Worm (Caenorhabditis elegans) whole organism, L2 larva: ENCODE measurements around the gene nhr-193.

Experiments
- C34F6.9 ChIP-seq: fragments of 150-350 bp; optimal IDR thresholded peaks from 2 replicates; lab custom pipeline; 2014; ENCODE audit warnings: missing biosample characterization, missing genetic modification characterization
- Y55F3AM.14 ChIP-seq: fragments of 200-800 bp; sonication (Bioruptor generic); optimal IDR thresholded peaks from 2 replicates; lab custom pipeline; 2018; ENCODE audit warnings: mild to moderate bottlenecking, missing genetic modification characterization, missing compliant biosample characterization
- alr-1 ChIP-seq: fragments of 150-350 bp; optimal IDR thresholded peaks from 2 replicates; lab custom pipeline; 2014; ENCODE audit warnings: missing biosample characterization, missing genetic modification characterization
- aly-2 ChIP-seq: fragments of 150-350 bp; optimal IDR thresholded peaks from 2 replicates; lab custom pipeline; 2014; ENCODE audit warnings: missing biosample characterization, missing genetic modification characterization
- egl-27 ChIP-seq: sonication (generic microtip); optimal IDR thresholded peaks from 3 replicates; lab custom pipeline; 2017; ENCODE audit warnings: missing biosample characterization, missing genetic modification reagents, missing genetic modification characterization
- elt-1 ChIP-seq: fragments of 150-350 bp; optimal IDR thresholded peaks from 2 replicates; lab custom pipeline; 2014; ENCODE audit warnings: missing biosample characterization, missing genetic modification characterization
- elt-3 ChIP-seq: sonication (generic microtip); optimal IDR thresholded peaks from 2 replicates; lab custom pipeline; 2017; ENCODE audit warnings: missing biosample characterization, missing genetic modification characterization
- fos-1 ChIP-seq: fragments of 150-350 bp; optimal IDR thresholded peaks from 2 replicates; lab custom pipeline; 2014; ENCODE audit warnings: missing biosample characterization, missing genetic modification characterization
- lin-13 ChIP-seq: fragments of 150-350 bp; optimal IDR thresholded peaks from 2 replicates; lab custom pipeline; 2014; ENCODE audit warnings: missing biosample characterization, missing genetic modification reagents, missing genetic modification characterization
- mab-5 ChIP-seq: fragments of 150-350 bp; optimal IDR thresholded peaks from 2 replicates; lab custom pipeline; 2014; ENCODE audit warnings: missing biosample characterization, missing genetic modification characterization
- nhr-11 ChIP-seq: fragments of 150-350 bp; optimal IDR thresholded peaks from 2 replicates; lab custom pipeline; 2014; ENCODE audit warnings: missing biosample characterization, missing genetic modification characterization
- nhr-12 ChIP-seq: fragments of 150-350 bp; optimal IDR thresholded peaks from 2 replicates; lab custom pipeline; 2014; ENCODE audit warnings: missing biosample characterization, missing genetic modification characterization
- nhr-129 ChIP-seq: fragments of 150-350 bp; optimal IDR thresholded peaks from 2 replicates; lab custom pipeline; 2014; ENCODE audit warnings: missing biosample characterization, missing genetic modification characterization
- nhr-21 ChIP-seq: fragments of 150-350 bp; optimal IDR thresholded peaks from 2 replicates; lab custom pipeline; 2014; ENCODE audit warnings: missing biosample characterization, missing genetic modification characterization
- nhr-23 ChIP-seq: fragments of 150-350 bp; optimal IDR thresholded peaks from 2 replicates; lab custom pipeline; 2014; ENCODE audit warnings: missing biosample characterization, missing genetic modification reagents, missing genetic modification characterization
- nhr-237 ChIP-seq: fragments of 150-350 bp; optimal IDR thresholded peaks from 2 replicates; lab custom pipeline; 2014; ENCODE audit warnings: missing biosample characterization, missing genetic modification characterization
- nhr-25 ChIP-seq: fragments of 150-350 bp; sonication (generic microtip); optimal IDR thresholded peaks from 3 replicates; lab custom pipeline; 2014; ENCODE audit warnings: missing biosample characterization, missing genetic modification characterization
- nhr-6 ChIP-seq: fragments of 150-350 bp; optimal IDR thresholded peaks from 2 replicates; lab custom pipeline; 2014; ENCODE audit warnings: missing biosample characterization, missing genetic modification characterization
- peb-1 ChIP-seq: fragments of 150-350 bp; optimal IDR thresholded peaks from 2 replicates; lab custom pipeline; 2014; ENCODE audit warnings: missing biosample characterization, missing genetic modification characterization
- sem-4 ChIP-seq: fragments of 150-350 bp; optimal IDR thresholded peaks from 2 replicates; lab custom pipeline; 2014; ENCODE audit warnings: missing biosample characterization, missing genetic modification reagents, missing genetic modification characterization
- skn-1 ChIP-seq: sonication (generic microtip); optimal IDR thresholded peaks from 2 replicates; lab custom pipeline; 2017; ENCODE audit warnings: missing biosample characterization, missing genetic modification characterization
- sma-3 ChIP-seq: sonication (generic microtip); optimal IDR thresholded peaks from 2 replicates; lab custom pipeline; 2016; ENCODE audit warnings: missing genetic modification reagents, missing genetic modification characterization, missing compliant biosample characterization
- sma-9 ChIP-seq, 2 experiments: fragments of 150-350 bp in 1 of 2; sonication (generic microtip) in 1 of 2; optimal IDR thresholded peaks; 2 replicates each; lab custom pipeline; 2014 to 2016; ENCODE audit warnings: missing genetic modification characterization in 2 of 2, mild to moderate bottlenecking in 1 of 2, missing biosample characterization in 1 of 2, missing compliant biosample characterization in 1 of 2, missing genetic modification reagents in 1 of 2, moderate library complexity in 1 of 2
- snpc-4 ChIP-seq: fragments of 150-350 bp; optimal IDR thresholded peaks from 2 replicates; lab custom pipeline; 2014; ENCODE audit warnings: missing biosample characterization, missing genetic modification characterization
- unc-39 ChIP-seq: fragments of 150-350 bp; optimal IDR thresholded peaks from 2 replicates; lab custom pipeline; 2014; ENCODE audit warnings: missing biosample characterization, missing genetic modification characterization
- unc-55 ChIP-seq: fragments of 150-350 bp; sonication (generic microtip); optimal IDR thresholded peaks from 3 replicates; lab custom pipeline; 2014; ENCODE audit warnings: missing biosample characterization, missing genetic modification reagents, missing genetic modification characterization
- unc-62 ChIP-seq: fragments of 150-350 bp; optimal IDR thresholded peaks from 2 replicates; lab custom pipeline; 2014; ENCODE audit warnings: missing biosample characterization, missing genetic modification reagents, missing genetic modification characterization
- zag-1 ChIP-seq: fragments of 150-350 bp; optimal IDR thresholded peaks from 2 replicates; lab custom pipeline; 2014; ENCODE audit warnings: missing biosample characterization, missing genetic modification characterization
- ztf-1 ChIP-seq: fragments of 200-800 bp; sonication (Bioruptor generic); conservative IDR thresholded peaks from 2 replicates; pipeline ENCODE4 v1.3.6; 2022; ENCODE audit warnings: missing genetic modification characterization, missing compliant biosample characterization
- ztf-11 ChIP-seq: sonication (generic microtip); optimal IDR thresholded peaks from 2 replicates; lab custom pipeline; 2017; ENCODE audit warnings: missing biosample characterization, missing genetic modification characterization
- ztf-4 ChIP-seq: fragments of 150-350 bp; optimal IDR thresholded peaks from 2 replicates; lab custom pipeline; 2014; ENCODE audit warnings: missing biosample characterization, missing genetic modification characterization

The nhr-193 gene

ce11 chrV:16300276-16300675, 41.8 kb upstream of the nhr-193 start, which contains the start of gene srbc-82:
Gene srbc-82 (plus strand): TSS chrV:16300576.
- TF ChIP-seq nhr-12 (tag; lab: Kevin White, UChicago) = no peak
- TF ChIP-seq aly-2 (tag; lab: Kevin White, UChicago) = no peak
- TF ChIP-seq peb-1 (tag; lab: Kevin White, UChicago) = no peak
- no peak for TF ChIP-seq nhr-11 (tag; lab: Kevin White, UChicago)
- no peak for TF ChIP-seq snpc-4 (tag; lab: Kevin White, UChicago)
- TF ChIP-seq unc-39 (tag; lab: Kevin White, UChicago) = no peak
- TF ChIP-seq nhr-23 (tag; lab: Kevin White, UChicago) = no peak
- no peak for TF ChIP-seq ztf-1 (GFP tag; lab: Robert Waterston, UW)
- no peak for TF ChIP-seq C34F6.9 (tag; lab: Kevin White, UChicago)
- no peak for TF ChIP-seq nhr-25 (tag; lab: Kevin White, UChicago)
- TF ChIP-seq sma-9 (GFP tag; optimal IDR thresholded peaks at IDR 0.05; lab: Kevin White, UChicago) = no peak
- no peak for TF ChIP-seq sma-9 (tag; optimal IDR thresholded peaks at IDR 0.05; lab: Kevin White, UChicago)
- TF ChIP-seq mab-5 (tag; lab: Kevin White, UChicago) = no peak

ce11 chrV:16302439-16302838, 39.7 kb upstream of the nhr-193 start, which contains the start of the genes C31A11.13 and oac-6:
Gene C31A11.13 (minus strand): TSS chrV:16302551.
Gene oac-6 (plus strand): TSS chrV:16302717.
- TF ChIP-seq unc-62 (GFP tag; lab: Kevin White, UChicago) (no peak), fos-1 (tag; lab: Kevin White, UChicago) (peak; percentile 71)

ce11 chrV:16307253-16307652, 34.9 kb upstream of the nhr-193 start, which contains the start of gene srxa-7:
Gene srxa-7 (plus strand): TSS chrV:16307553.
- TF ChIP-seq zag-1 (tag; lab: Kevin White, UChicago) (no peak), ztf-4 (no peak), lin-13 (no peak), aly-2 (tag; lab: Kevin White, UChicago) (no peak), unc-55 (GFP tag; lab: Kevin White, UChicago) (no peak), elt-3 (tag; lab: Kevin White, UChicago) (no peak), peb-1 (tag; lab: Kevin White, UChicago) (no peak), elt-1 (tag; lab: Kevin White, UChicago) (no peak), nhr-12 (tag; lab: Kevin White, UChicago) (no peak), nhr-129 (tag; lab: Kevin White, UChicago) (no peak), Y55F3AM.14 (GFP tag; lab: Kevin White, UChicago) (no peak), ztf-11 (tag; lab: Kevin White, UChicago) (no peak), alr-1 (tag; lab: Kevin White, UChicago) (no peak)

- TF ChIP-seq nhr-6 (tag; lab: Kevin White, UChicago) (no peak), lin-13 (no peak), unc-62 (GFP tag; lab: Kevin White, UChicago) (no peak), ztf-11 (tag; lab: Kevin White, UChicago) (no peak), sem-4 (tag; lab: Kevin White, UChicago) (no peak), nhr-25 (tag; lab: Kevin White, UChicago) (no peak), nhr-23 (tag; lab: Kevin White, UChicago) (no peak), nhr-237 (tag; lab: Kevin White, UChicago) (no peak), nhr-12 (tag; lab: Kevin White, UChicago) (no peak), elt-1 (tag; lab: Kevin White, UChicago) (no peak), egl-27 (tag; lab: Kevin White, UChicago) (no peak), alr-1 (tag; lab: Kevin White, UChicago) (no peak), peb-1 (tag; lab: Kevin White, UChicago) (no peak)
Measured at ce11 chrV:16308343-16308742, 33.8 kb upstream of the nhr-193 start.

ce11 chrV:16309523-16309922, 32.6 kb upstream of the nhr-193 start, which contains the start of gene oac-7:
Gene oac-7 (plus strand): TSS chrV:16309805.
- TF ChIP-seq nhr-21 (tag; lab: Kevin White, UChicago) (no peak), sma-9 (GFP tag; optimal IDR thresholded peaks at IDR 0.05; lab: Kevin White, UChicago) (peak; percentile 73), sma-9 (tag; optimal IDR thresholded peaks at IDR 0.05; lab: Kevin White, UChicago) (no peak), fos-1 (tag; lab: Kevin White, UChicago) (peak; percentile 43), lin-13 (no peak), sma-3 (GFP tag; lab: Kevin White, UChicago) (no peak), aly-2 (tag; lab: Kevin White, UChicago) (no peak), nhr-11 (tag; lab: Kevin White, UChicago) (no peak), nhr-129 (tag; lab: Kevin White, UChicago) (peak; percentile 74), mab-5 (tag; lab: Kevin White, UChicago) (no peak), skn-1 (tag; lab: Kevin White, UChicago) (no peak), Y55F3AM.14 (GFP tag; lab: Kevin White, UChicago) (no peak)
